Worm (Caenorhabditis elegans) whole organism, young adult: ENCODE measurements around the gene Y22D7AL.3.

ENCODE experiments used
- Y79H2A.3 ChIP-seq: fragments of 200-800 bp; sonication (Bioruptor generic); conservative IDR thresholded peaks from 2 replicates; pipeline ENCODE4 v1.3.6; 2022; ENCODE audit warnings: missing genetic modification reagents, missing genetic modification characterization, missing compliant biosample characterization
- aptf-3 ChIP-seq: fragments of 200-800 bp; sonication (Bioruptor generic); IDR thresholded peaks from 2 replicates; pipeline ENCODE4 v1.3.6; 2022; ENCODE audit warnings: missing genetic modification characterization, missing compliant biosample characterization
- lin-35 ChIP-seq, 3 experiments: fragments of 150-350 bp in 2 of 3; sonication (generic microtip) in 1 of 3; optimal IDR thresholded peaks; 2 replicates each; lab custom pipeline; 2014 to 2018; ENCODE audit warnings: missing biosample characterization in 3 of 3, missing genetic modification characterization in 3 of 3, missing genetic modification reagents in 3 of 3
- lir-1 ChIP-seq: fragments of 200-800 bp; sonication (Bioruptor generic); conservative IDR thresholded peaks from 2 replicates; pipeline ENCODE4 v1.3.6; 2022; ENCODE audit warnings: missing genetic modification reagents, missing genetic modification characterization, missing compliant biosample characterization
- madf-6 ChIP-seq: fragments of 200-800 bp; sonication (Bioruptor generic); IDR thresholded peaks from 2 replicates; pipeline ENCODE4 v1.3.6; 2022; ENCODE audit warnings: missing genetic modification reagents, missing genetic modification characterization, missing compliant biosample characterization
- nhr-120 ChIP-seq: fragments of 200-800 bp; sonication (Bioruptor generic); IDR thresholded peaks from 2 replicates; pipeline ENCODE4 v1.3.6; 2022; ENCODE audit warnings: missing genetic modification characterization, missing compliant biosample characterization
- rcor-1 ChIP-seq: fragments of 200-800 bp; sonication (Bioruptor generic); IDR thresholded peaks from 2 replicates; pipeline ENCODE4 v1.3.6; 2022; ENCODE audit warnings: missing genetic modification reagents, missing genetic modification characterization, missing compliant biosample characterization

ce11 chrIII:1659763-1660162 lies 18.5 kb downstream of the Y22D7AL.3 start, which contains the start of gene Y22D7AL.15:
- TF ChIP-seq aptf-3 (GFP tag; lab: Robert Waterston, UW): no peak
- no peak for TF ChIP-seq nhr-120 (GFP tag; lab: Robert Waterston, UW)
- no peak for TF ChIP-seq rcor-1 (GFP tag; lab: Robert Waterston, UW)
- TF ChIP-seq lin-35 (GFP tag; optimal IDR thresholded peaks at IDR 0.05; lab: Kevin White, UChicago): no peak
- no peak for TF ChIP-seq Y79H2A.3
- TF ChIP-seq madf-6: no peak
- no peak for TF ChIP-seq lir-1 (GFP tag; lab: Robert Waterston, UW)
